Worm (Caenorhabditis elegans): ENCODE results near the gene ipmk-1.

ipmk-1 gene

ce11 chrIV:12531464-12531863 lies 16.5 kb upstream of the ipmk-1 start:
- TF ChIP-seq aha-1 (tag) = peak; percentile 21
- no peak for TF ChIP-seq nhr-77 (tag; optimal IDR thresholded peaks at IDR 0.05)
- TF ChIP-seq lin-13 (GFP tag; optimal IDR thresholded peaks at IDR 0.05) = no peak

ce11 chrIV:12536358-12536757 lies 11.6 kb upstream of the ipmk-1 start:
- TF ChIP-seq tag-97 (GFP tag; IDR thresholded peaks at IDR 0.05) (no peak), unc-39 (tag; optimal IDR thresholded peaks at IDR 0.05) (no peak), attf-4 (tag; optimal IDR thresholded peaks at IDR 0.05) (no peak), lin-15B (tag; optimal IDR thresholded peaks at IDR 0.05) (no peak)

- TF ChIP-seq unc-62 (GFP tag; optimal IDR thresholded peaks at IDR 0.05 in 1 of 2) (peak in 1 of 2 experiments; percentile 57), unc-62 (tag; optimal IDR thresholded peaks at IDR 0.05) (no peak), Y5F2A.4 (GFP tag; optimal IDR thresholded peaks at IDR 0.05) (no peak), aha-1 (tag) (peak; percentile 67)
Observed at ce11 chrIV:12537694-12538093, 10.2 kb upstream of the ipmk-1 start.

ce11 chrIV:12540242-12540641 lies 7.7 kb upstream of the ipmk-1 start:
- TF ChIP-seq nhr-111 (GFP tag; optimal IDR thresholded peaks at IDR 0.05) = no peak
- TF ChIP-seq unc-130 (GFP tag; optimal IDR thresholded peaks at IDR 0.05) = no peak
- TF ChIP-seq nhr-41 (GFP tag; IDR thresholded peaks at IDR 0.05) = no peak
- no peak for TF ChIP-seq dve-1 (tag; optimal IDR thresholded peaks at IDR 0.05; ENCODE audit: insufficient read depth)
- no peak for TF ChIP-seq Y5F2A.4 (GFP tag; optimal IDR thresholded peaks at IDR 0.05)
- no peak for TF ChIP-seq nhr-76 (tag; optimal IDR thresholded peaks at IDR 0.05)
- no peak for TF ChIP-seq zag-1 (tag; optimal IDR thresholded peaks at IDR 0.05)

ce11 chrIV:12542011-12542410 lies 5.9 kb upstream of the ipmk-1 start, which contains the start of gene ham-1:
TSS of gene ham-1 (plus strand) at chrIV:12542183.
- TF ChIP-seq set-16 (GFP tag; IDR thresholded peaks at IDR 0.05) = no peak
- TF ChIP-seq fkh-10 (GFP tag; optimal IDR thresholded peaks at IDR 0.05) = no peak
- peak in 1 of 2 experiments; percentile 90 for TF ChIP-seq unc-62 (GFP tag; optimal IDR thresholded peaks at IDR 0.05 in 1 of 2)
- no peak for TF ChIP-seq unc-62 (tag; optimal IDR thresholded peaks at IDR 0.05)
- no peak for TF ChIP-seq hmg-1.1 (GFP tag; IDR thresholded peaks at IDR 0.05)
- TF ChIP-seq Y48G9A.11 (GFP tag; IDR thresholded peaks at IDR 0.05) = no peak

ce11 chrIV:12544624-12545023 lies 3.3 kb upstream of the ipmk-1 start:
- TF ChIP-seq ceh-82 (tag; optimal IDR thresholded peaks at IDR 0.05) = no peak
- peak in 1 of 2 experiments; percentile 64 for TF ChIP-seq unc-62 (GFP tag; optimal IDR thresholded peaks at IDR 0.05 in 1 of 2)
- TF ChIP-seq unc-62 (tag; optimal IDR thresholded peaks at IDR 0.05) = no peak

ce11 chrIV:12545393-12545792 lies 2.5 kb upstream of the ipmk-1 start:
- TF ChIP-seq T26A8.4 (GFP tag; IDR thresholded peaks at IDR 0.05) = no peak
- peak; percentile 27 for TF ChIP-seq mes-2 (tag; optimal IDR thresholded peaks at IDR 0.05; ENCODE audit: poor library complexity, severe bottlenecking)

ce11 chrIV:12545902-12546301 lies 2.0 kb upstream of the ipmk-1 start:
- no peak for TF ChIP-seq pqm-1 (tag; optimal IDR thresholded peaks at IDR 0.05)
- TF ChIP-seq skn-1 (tag; optimal IDR thresholded peaks at IDR 0.05) = no peak
- no peak for TF ChIP-seq nhr-76 (tag; optimal IDR thresholded peaks at IDR 0.05)
- TF ChIP-seq set-16 (GFP tag; IDR thresholded peaks at IDR 0.05) = no peak
- no peak for TF ChIP-seq lin-13 (GFP tag; optimal IDR thresholded peaks at IDR 0.05)
- TF ChIP-seq nhr-111 (GFP tag; optimal IDR thresholded peaks at IDR 0.05) = no peak
- no peak for TF ChIP-seq arid-1 (GFP tag; conservative IDR thresholded peaks at IDR 0.05)
- TF ChIP-seq nhr-42 (GFP tag; IDR thresholded peaks at IDR 0.05) = no peak
- no peak for TF ChIP-seq zip-2 (tag; optimal IDR thresholded peaks at IDR 0.05)
- TF ChIP-seq jun-1 (tag; optimal IDR thresholded peaks at IDR 0.05) = no peak
- TF ChIP-seq lim-7 (GFP tag; IDR thresholded peaks at IDR 0.05) = no peak
- no peak for TF ChIP-seq mxl-2 (GFP tag; conservative IDR thresholded peaks at IDR 0.05)
- TF ChIP-seq ceh-32 (tag; optimal IDR thresholded peaks at IDR 0.05; ENCODE audit: poor library complexity) = no peak
- no peak for TF ChIP-seq vab-7 (GFP tag; IDR thresholded peaks at IDR 0.05)
- no peak for TF ChIP-seq lin-1 (GFP tag; IDR thresholded peaks at IDR 0.05)
- TF ChIP-seq F44E2.7 (GFP tag; IDR thresholded peaks at IDR 0.05) = no peak
- TF ChIP-seq egl-43 (GFP tag; IDR thresholded peaks at IDR 0.05) = no peak
- no peak for TF ChIP-seq madf-9 (GFP tag; conservative IDR thresholded peaks at IDR 0.05)
- TF ChIP-seq Y75B8A.6 (GFP tag; IDR thresholded peaks at IDR 0.05) = no peak
- TF ChIP-seq F10B5.3 (tag; optimal IDR thresholded peaks at IDR 0.05) = no peak
